Worm (Caenorhabditis elegans): ENCODE results near the gene T03G11.9.

Gene T03G11.9

ce11 chrX:5183931-5184330 is at the start of gene T03G11.9:
T03G11.9 (plus strand) TSS chrX:5184231.
- TF ChIP-seq unc-62 (GFP tag; optimal IDR thresholded peaks at IDR 0.05 in 1 of 2) (peak in 1 of 2 experiments; percentile 22), unc-62 (tag; optimal IDR thresholded peaks at IDR 0.05) (no peak), hmg-1.1 (GFP tag; IDR thresholded peaks at IDR 0.05) (no peak)

ce11 chrX:5135548-5135947 is 48.5 kb upstream of the T03G11.9 start:
- TF ChIP-seq lin-1 (GFP tag; IDR thresholded peaks at IDR 0.05) (no peak), hlh-11 (tag; optimal IDR thresholded peaks at IDR 0.05) (peak; percentile 9), daf-8 (GFP tag; IDR thresholded peaks at IDR 0.05) (no peak), skn-1 (tag; optimal IDR thresholded peaks at IDR 0.05) (no peak), zip-2 (tag; optimal IDR thresholded peaks at IDR 0.05) (no peak), nhr-28 (tag; optimal IDR thresholded peaks at IDR 0.05) (peak; percentile 5), gei-8 (GFP tag; optimal IDR thresholded peaks at IDR 0.05) (no peak), F10B5.3 (tag; optimal IDR thresholded peaks at IDR 0.05) (no peak), nhr-41 (GFP tag; IDR thresholded peaks at IDR 0.05) (no peak), nhr-6 (tag; optimal IDR thresholded peaks at IDR 0.05) (no peak), jun-1 (tag; optimal IDR thresholded peaks at IDR 0.05) (no peak), aha-1 (tag) (peak; percentile 60), nhr-42 (GFP tag; IDR thresholded peaks at IDR 0.05) (no peak), ces-1 (GFP tag; optimal IDR thresholded peaks at IDR 0.05) (no peak), nhr-76 (tag; optimal IDR thresholded peaks at IDR 0.05) (no peak)

ce11 chrX:5137716-5138470 is 46.1 kb upstream of the T03G11.9 start:
- TF ChIP-seq daf-12 (tag; optimal IDR thresholded peaks at IDR 0.05) (no peak), aha-1 (tag) (peak; percentile 69)

- TF ChIP-seq tra-1 (GFP tag; IDR thresholded peaks at IDR 0.05) (0 out of 2 replicates have a peak, but pooled peaks have one; percentile 24), lin-1 (GFP tag; IDR thresholded peaks at IDR 0.05) (no peak), unc-62 (GFP tag; optimal IDR thresholded peaks at IDR 0.05 in 1 of 2) (peak in 1 of 2 experiments; percentile 42), unc-62 (tag; optimal IDR thresholded peaks at IDR 0.05) (no peak), pha-4 (GFP tag; IDR thresholded peaks at IDR 0.05) (peak; percentile 43; the same call in 1 of the 2 replicates), pha-4 (tag; optimal IDR thresholded peaks at IDR 0.05) (no peak), Y5F2A.4 (GFP tag; optimal IDR thresholded peaks at IDR 0.05) (no peak), hlh-30 (tag; optimal IDR thresholded peaks at IDR 0.05; ENCODE audit: insufficient read depth) (peak; percentile 11), set-16 (GFP tag; IDR thresholded peaks at IDR 0.05) (peak; percentile 85; the same call in 1 of the 2 replicates), ctbp-1 (GFP tag; IDR thresholded peaks at IDR 0.05) (peak; percentile 42; the same call in 1 of the 2 replicates), nhr-41 (GFP tag; IDR thresholded peaks at IDR 0.05) (no peak), hif-1 (tag; optimal IDR thresholded peaks at IDR 0.05) (peak in 1 of 2 experiments; percentile 17), mep-1 (tag; optimal IDR thresholded peaks at IDR 0.05) (peak; percentile 37), unc-39 (tag; optimal IDR thresholded peaks at IDR 0.05) (no peak), hmg-1.1 (GFP tag; IDR thresholded peaks at IDR 0.05) (peak; percentile 80), hlh-11 (tag; optimal IDR thresholded peaks at IDR 0.05) (peak; percentile 50)
Measured at ce11 chrX:5140177-5140576, 43.9 kb upstream of the T03G11.9 start.

ce11 chrX:5142403-5142802 is 41.6 kb upstream of the T03G11.9 start:
- TF ChIP-seq php-3 (GFP tag; IDR thresholded peaks at IDR 0.05) (no peak), dmd-8 (GFP tag; IDR thresholded peaks at IDR 0.05) (no peak), dmd-6 (GFP tag; IDR thresholded peaks at IDR 0.05) (no peak), mep-1 (tag; optimal IDR thresholded peaks at IDR 0.05) (no peak), lir-3 (tag; optimal IDR thresholded peaks at IDR 0.05) (no peak), nhr-102 (tag; optimal IDR thresholded peaks at IDR 0.05) (no peak), daf-8 (GFP tag; IDR thresholded peaks at IDR 0.05) (no peak), aly-2 (tag; optimal IDR thresholded peaks at IDR 0.05) (no peak)
